Worm (Caenorhabditis elegans) whole organism, midembryonic: ENCODE data around the gene Y113G7C.1.
A peak's percentile ranks its signal among the peaks of the same experiment; 100 is the strongest.

Source experiments
- T22C8.4 ChIP-seq: fragments of 200-800 bp; sonication (Bioruptor generic); IDR thresholded peaks from 2 replicates; pipeline ENCODE4 v1.3.6; 2022; ENCODE audit warnings: missing genetic modification characterization, missing compliant biosample characterization
- cog-1 ChIP-seq: sonication (generic microtip); optimal IDR thresholded peaks from 2 replicates; lab custom pipeline; 2016; ENCODE audit warnings: missing genetic modification characterization, missing compliant biosample characterization
- flt-1 ChIP-seq: fragments of 200-800 bp; sonication (Bioruptor generic); IDR thresholded peaks from 2 replicates; pipeline ENCODE4 v1.3.6; 2022; ENCODE audit warnings: missing genetic modification characterization, missing compliant biosample characterization
- klf-2 ChIP-seq: fragments of 200-800 bp; sonication (Bioruptor generic); conservative IDR thresholded peaks from 2 replicates; pipeline ENCODE4 v1.3.6; 2022; ENCODE audit warnings: missing genetic modification reagents, missing genetic modification characterization, missing compliant biosample characterization
- med-1 ChIP-seq: sonication (generic microtip); optimal IDR thresholded peaks from 2 replicates; lab custom pipeline; 2017; ENCODE audit warnings: missing genetic modification characterization, mild to moderate bottlenecking, missing compliant biosample characterization, antibody characterized with exemption, missing genetic modification reagents; ENCODE audit not compliant: insufficient read depth
- ref-1 ChIP-seq: fragments of 200-800 bp; sonication (Bioruptor generic); conservative IDR thresholded peaks from 2 replicates; pipeline ENCODE4 v1.3.6; 2022; ENCODE audit warnings: missing genetic modification reagents, missing genetic modification characterization, missing compliant biosample characterization
- tab-1 ChIP-seq: fragments of 200-800 bp; sonication (Bioruptor generic); IDR thresholded peaks from 2 replicates; pipeline ENCODE4 v1.3.6; 2022; ENCODE audit warnings: missing genetic modification characterization, missing compliant biosample characterization
- ztf-23 ChIP-seq: fragments of 200-800 bp; sonication (Bioruptor generic); IDR thresholded peaks from 2 replicates; pipeline ENCODE4 v1.3.6; 2022; ENCODE audit warnings: missing genetic modification reagents, missing genetic modification characterization, missing compliant biosample characterization
- ztf-29 ChIP-seq: fragments of 200-800 bp; sonication (Bioruptor generic); IDR thresholded peaks from 2 replicates; pipeline ENCODE4 v1.3.6; 2022; ENCODE audit warnings: missing genetic modification reagents, missing genetic modification characterization, missing compliant biosample characterization

The Y113G7C.1 gene

ce11 chrV:20317442-20317841 lies at the start of gene Y113G7C.1:
Y113G7C.1 (plus strand) TSS chrV:20317742.
- TF ChIP-seq tab-1 (GFP tag; lab: Robert Waterston, UW) (no peak), med-1 (GFP tag; lab: Kevin White, UChicago) (no peak), ztf-29 (GFP tag; lab: Robert Waterston, UW) (no peak), ref-1 (GFP tag; lab: Robert Waterston, UW) (no peak), T22C8.4 (GFP tag; lab: Robert Waterston, UW) (peak; percentile 20; the same call in 1 of the 2 replicates), ztf-23 (GFP tag; lab: Robert Waterston, UW) (no peak), klf-2 (GFP tag; lab: Robert Waterston, UW) (no peak), flt-1 (GFP tag; lab: Robert Waterston, UW) (no peak)

ce11 chrV:20269661-20270137 lies 47.8 kb upstream of the Y113G7C.1 start, which contains the start of the genes prmt-1 and cdkr-3:
prmt-1 (minus strand) TSS chrV:20269711.
cdkr-3 (plus strand) TSS chrV:20270107.
- TF ChIP-seq flt-1 (GFP tag; lab: Robert Waterston, UW) (no peak), cog-1 (tag; lab: Kevin White, UChicago) (no peak), ztf-29 (GFP tag; lab: Robert Waterston, UW) (no peak), ref-1 (GFP tag; lab: Robert Waterston, UW) (no peak), T22C8.4 (GFP tag; lab: Robert Waterston, UW) (no peak)

- TF ChIP-seq tab-1 (GFP tag; lab: Robert Waterston, UW): no peak
- no peak for TF ChIP-seq ztf-23 (GFP tag; lab: Robert Waterston, UW)
- TF ChIP-seq klf-2 (GFP tag; lab: Robert Waterston, UW): no peak
- no peak for TF ChIP-seq T22C8.4 (GFP tag; lab: Robert Waterston, UW)
- no peak for TF ChIP-seq ref-1 (GFP tag; lab: Robert Waterston, UW)
- TF ChIP-seq ztf-29 (GFP tag; lab: Robert Waterston, UW): no peak
- TF ChIP-seq cog-1 (tag; lab: Kevin White, UChicago): no peak
- TF ChIP-seq flt-1 (GFP tag; lab: Robert Waterston, UW): no peak
- no peak for TF ChIP-seq med-1 (GFP tag; lab: Kevin White, UChicago)
Measured at ce11 chrV:20276923-20277322, 40.6 kb upstream of the Y113G7C.1 start.

ce11 chrV:20279309-20279708 lies 38.2 kb upstream of the Y113G7C.1 start:
- TF ChIP-seq ztf-23 (GFP tag; lab: Robert Waterston, UW): no peak
- TF ChIP-seq cog-1 (tag; lab: Kevin White, UChicago): no peak
- no peak for TF ChIP-seq med-1 (GFP tag; lab: Kevin White, UChicago)
- TF ChIP-seq klf-2 (GFP tag; lab: Robert Waterston, UW): no peak
- TF ChIP-seq T22C8.4 (GFP tag; lab: Robert Waterston, UW): no peak
- no peak for TF ChIP-seq flt-1 (GFP tag; lab: Robert Waterston, UW)
- TF ChIP-seq ref-1 (GFP tag; lab: Robert Waterston, UW): no peak
- TF ChIP-seq ztf-29 (GFP tag; lab: Robert Waterston, UW): no peak
- no peak for TF ChIP-seq tab-1 (GFP tag; lab: Robert Waterston, UW)

- TF ChIP-seq med-1 (GFP tag; lab: Kevin White, UChicago) (no peak), ztf-29 (GFP tag; lab: Robert Waterston, UW) (no peak), T22C8.4 (GFP tag; lab: Robert Waterston, UW) (no peak), cog-1 (tag; lab: Kevin White, UChicago) (no peak), tab-1 (GFP tag; lab: Robert Waterston, UW) (no peak), flt-1 (GFP tag; lab: Robert Waterston, UW) (no peak), ztf-23 (GFP tag; lab: Robert Waterston, UW) (no peak), klf-2 (GFP tag; lab: Robert Waterston, UW) (no peak), ref-1 (GFP tag; lab: Robert Waterston, UW) (no peak)
Measured at ce11 chrV:20279811-20280317, 37.7 kb upstream of the Y113G7C.1 start, which contains the start of gene pqn-94. pqn-94 (minus strand) TSS chrV:20279861.

- TF ChIP-seq med-1 (GFP tag; lab: Kevin White, UChicago): no peak
Measured at ce11 chrV:20282827-20283226, 34.7 kb upstream of the Y113G7C.1 start.

ce11 chrV:20289317-20289716 lies 28.2 kb upstream of the Y113G7C.1 start, which contains the start of gene mlt-4:
mlt-4 (minus strand) TSS chrV:20289417.
- TF ChIP-seq med-1 (GFP tag; lab: Kevin White, UChicago) (no peak), flt-1 (GFP tag; lab: Robert Waterston, UW) (no peak)

ce11 chrV:20294388-20294787 lies 23.2 kb upstream of the Y113G7C.1 start, which contains the start of gene clec-261:
clec-261 (minus strand) TSS chrV:20294488.
- TF ChIP-seq tab-1 (GFP tag; lab: Robert Waterston, UW) (no peak), ref-1 (GFP tag; lab: Robert Waterston, UW) (no peak), T22C8.4 (GFP tag; lab: Robert Waterston, UW) (no peak), klf-2 (GFP tag; lab: Robert Waterston, UW) (no peak), med-1 (GFP tag; lab: Kevin White, UChicago) (no peak), cog-1 (tag; lab: Kevin White, UChicago) (no peak), ztf-23 (GFP tag; lab: Robert Waterston, UW) (no peak), ztf-29 (GFP tag; lab: Robert Waterston, UW) (no peak), flt-1 (GFP tag; lab: Robert Waterston, UW) (no peak)

- TF ChIP-seq T22C8.4 (GFP tag; lab: Robert Waterston, UW): no peak
- TF ChIP-seq tab-1 (GFP tag; lab: Robert Waterston, UW): no peak
- TF ChIP-seq klf-2 (GFP tag; lab: Robert Waterston, UW): no peak
- TF ChIP-seq ref-1 (GFP tag; lab: Robert Waterston, UW): no peak
- no peak for TF ChIP-seq flt-1 (GFP tag; lab: Robert Waterston, UW)
- TF ChIP-seq ztf-23 (GFP tag; lab: Robert Waterston, UW): no peak
- TF ChIP-seq ztf-29 (GFP tag; lab: Robert Waterston, UW): no peak
- TF ChIP-seq med-1 (GFP tag; lab: Kevin White, UChicago): no peak
- TF ChIP-seq cog-1 (tag; lab: Kevin White, UChicago): no peak
Measured at ce11 chrV:20297650-20298049, 19.9 kb upstream of the Y113G7C.1 start, which contains the start of gene ZC15.5. ZC15.5 (plus strand) TSS chrV:20297950.
